Fruit fly (Drosophila melanogaster) whole organism, embryonic: ENCODE results near the gene Ube3a.

Source experiments
- CG1024 ChIP-seq: fragments of 200-800 bp; sonication (Bioruptor generic); IDR thresholded peaks from 2 replicates; pipeline ENCODE4 v1.3.6; 2022; ENCODE audit warnings: missing biosample characterization, missing genetic modification characterization
- CG10366 ChIP-seq: fragments of 200-800 bp; sonication (Bioruptor generic); IDR thresholded peaks from 2 replicates; pipeline ENCODE4 v1.3.6; 2022; ENCODE audit warnings: missing biosample characterization, missing genetic modification characterization
- CG14441 ChIP-seq: fragments of 200-800 bp; sonication (Bioruptor generic); IDR thresholded peaks from 2 replicates; pipeline ENCODE4 v1.3.6; 2022; ENCODE audit warnings: missing biosample characterization, missing genetic modification characterization
- CG15601 ChIP-seq: fragments of 200-800 bp; sonication (Bioruptor generic); optimal IDR thresholded peaks from 3 replicates; lab custom pipeline; 2019; ENCODE audit warnings: missing biosample characterization, mild to moderate bottlenecking, missing genetic modification characterization, moderate library complexity
- CG16779 ChIP-seq: fragments of 200-800 bp; sonication (Bioruptor generic); IDR thresholded peaks from 2 replicates; pipeline ENCODE4 v1.3.6; 2022; ENCODE audit warnings: missing biosample characterization, missing genetic modification characterization
- CG18262 ChIP-seq: fragments of 200-800 bp; optimal IDR thresholded peaks from 3 replicates; lab custom pipeline; 2019; ENCODE audit warnings: missing biosample characterization, mild to moderate bottlenecking, missing genetic modification characterization, moderate library complexity
- CG2199 ChIP-seq: fragments of 200-800 bp; sonication (Bioruptor generic); IDR thresholded peaks from 3 replicates; pipeline ENCODE4 v1.3.6; 2022; ENCODE audit warnings: missing biosample characterization, missing genetic modification characterization
- CG3065 ChIP-seq: fragments of 200-800 bp; sonication (Bioruptor generic); optimal IDR thresholded peaks from 2 replicates; lab custom pipeline; 2016; ENCODE audit warnings: missing biosample characterization, missing genetic modification characterization
- CG3995 ChIP-seq: fragments of 200-800 bp; sonication (Bioruptor generic); optimal IDR thresholded peaks from 3 replicates; lab custom pipeline; 2016; ENCODE audit warnings: missing biosample characterization, missing genetic modification characterization
- CG4328 ChIP-seq: fragments of 200-800 bp; sonication (Bioruptor generic); optimal IDR thresholded peaks from 3 replicates; lab custom pipeline; 2017; ENCODE audit warnings: missing biosample characterization, missing genetic modification reagents, missing genetic modification characterization
- CG4360 ChIP-seq: fragments of 200-800 bp; sonication (Bioruptor generic); IDR thresholded peaks from 2 replicates; pipeline ENCODE4 v1.3.6; 2022; ENCODE audit warnings: missing biosample characterization, missing genetic modification characterization
- D19A ChIP-seq: fragments of 200-800 bp; optimal IDR thresholded peaks from 3 replicates; lab custom pipeline; 2019; ENCODE audit warnings: missing biosample characterization, mild to moderate bottlenecking, missing genetic modification characterization, moderate library complexity
- D19B ChIP-seq: fragments of 200-800 bp; sonication (Bioruptor generic); optimal IDR thresholded peaks from 2 replicates; lab custom pipeline; 2017; ENCODE audit warnings: missing biosample characterization, mild to moderate bottlenecking, missing genetic modification characterization
- Dref ChIP-seq: fragments of 200-800 bp; sonication (Bioruptor generic); IDR thresholded peaks from 2 replicates; pipeline ENCODE4 v1.3.6; 2022; ENCODE audit warnings: missing biosample characterization, missing genetic modification characterization
- E2f2 ChIP-seq: fragments of 200-800 bp; sonication (Bioruptor generic); IDR thresholded peaks from 2 replicates; pipeline ENCODE4 v1.3.6; 2022; ENCODE audit warnings: missing biosample characterization, missing genetic modification characterization
- ERR ChIP-seq: fragments of 200-800 bp; sonication (Bioruptor generic); optimal IDR thresholded peaks from 2 replicates; lab custom pipeline; 2016; ENCODE audit warnings: missing biosample characterization, missing genetic modification characterization
- Fer3 ChIP-seq: fragments of 200-800 bp; sonication (Bioruptor generic); optimal IDR thresholded peaks from 2 replicates; lab custom pipeline; 2018; ENCODE audit warnings: missing biosample characterization, mild to moderate bottlenecking, missing genetic modification characterization, moderate library complexity
- Lim3 ChIP-seq: fragments of 200-800 bp; sonication (Bioruptor generic); IDR thresholded peaks from 2 replicates; pipeline ENCODE4 v1.3.6; 2022; ENCODE audit warnings: missing biosample characterization, missing genetic modification characterization
- Med ChIP-seq: fragments of 200-800 bp; sonication (Bioruptor generic); peaks from one replicate; lab custom pipeline; 2016; ENCODE audit warnings: missing biosample characterization, missing genetic modification characterization, mild to moderate bottlenecking, inconsistent platforms, moderate library complexity
- Opbp ChIP-seq: fragments of 200-800 bp; sonication (Bioruptor generic); IDR thresholded peaks from 3 replicates; pipeline ENCODE4 v1.3.6; 2022; ENCODE audit warnings: missing biosample characterization, missing genetic modification characterization; ENCODE audit not compliant: partially characterized antibody
- Sox100B ChIP-seq: fragments of 200-800 bp; sonication (Bioruptor generic); optimal IDR thresholded peaks from 3 replicates; lab custom pipeline; 2018; ENCODE audit warnings: missing biosample characterization, mild to moderate bottlenecking, missing genetic modification characterization
- ato ChIP-seq: fragments of 200-800 bp; sonication (Bioruptor generic); IDR thresholded peaks from 2 replicates; pipeline ENCODE4 v1.3.6; 2022; ENCODE audit warnings: missing biosample characterization, missing genetic modification characterization; ENCODE audit not compliant: partially characterized antibody
- cg ChIP-seq: fragments of 200-800 bp; sonication (Bioruptor generic); optimal IDR thresholded peaks from 3 replicates; lab custom pipeline; 2019; ENCODE audit warnings: missing biosample characterization, mild to moderate bottlenecking, missing genetic modification characterization, moderate library complexity
- chm ChIP-seq: fragments of 200-800 bp; sonication (Bioruptor generic); IDR thresholded peaks from 2 replicates; pipeline ENCODE4 v1.3.6; 2022; ENCODE audit warnings: missing biosample characterization, missing genetic modification characterization
- dysf ChIP-seq: fragments of 200-800 bp; sonication (Bioruptor generic); IDR thresholded peaks from 3 replicates; pipeline ENCODE4 v1.3.6; 2022; ENCODE audit warnings: missing biosample characterization, missing genetic modification characterization
- eve ChIP-seq, 2 experiments: fragments of >200 bp; optimal IDR thresholded peaks; 2 replicates each; lab custom pipeline; 2017; ENCODE audit warnings: missing biosample characterization in 2 of 2, missing genetic modification characterization in 2 of 2
- ewg ChIP-seq: fragments of 200-800 bp; sonication (Bioruptor generic); optimal IDR thresholded peaks from 3 replicates; lab custom pipeline; 2017; ENCODE audit warnings: mild to moderate bottlenecking, missing biosample characterization, missing genetic modification reagents, missing genetic modification characterization
- grau ChIP-seq: fragments of 200-800 bp; optimal IDR thresholded peaks from 3 replicates; lab custom pipeline; 2019; ENCODE audit warnings: missing biosample characterization, mild to moderate bottlenecking, missing genetic modification characterization, moderate library complexity
- jing ChIP-seq: fragments of 200-800 bp; sonication (Bioruptor generic); optimal IDR thresholded peaks from 2 replicates; lab custom pipeline; 2018; ENCODE audit warnings: missing biosample characterization, mild to moderate bottlenecking, missing genetic modification characterization
- p53 ChIP-seq: fragments of 200-800 bp; sonication (Bioruptor generic); optimal IDR thresholded peaks from 2 replicates; lab custom pipeline; 2016; ENCODE audit warnings: missing biosample characterization, missing genetic modification characterization
- run ChIP-seq: fragments of 200-800 bp; sonication (Bioruptor generic); optimal IDR thresholded peaks from 3 replicates; lab custom pipeline; 2018; ENCODE audit warnings: missing biosample characterization, mild to moderate bottlenecking, missing genetic modification characterization
- schlank ChIP-seq: fragments of 200-800 bp; sonication (Bioruptor generic); optimal IDR thresholded peaks from 2 replicates; lab custom pipeline; 2018; ENCODE audit warnings: missing biosample characterization, mild to moderate bottlenecking, missing genetic modification characterization
- sim ChIP-seq: fragments of 200-800 bp; sonication (Bioruptor generic); IDR thresholded peaks from 2 replicates; pipeline ENCODE4 v1.3.6; 2022; ENCODE audit warnings: missing biosample characterization, missing genetic modification characterization
- slbo ChIP-seq: fragments of 200-800 bp; sonication (Bioruptor generic); IDR thresholded peaks from 2 replicates; pipeline ENCODE4 v1.3.6; 2022; ENCODE audit warnings: missing biosample characterization, missing genetic modification characterization
- slou ChIP-seq: fragments of 200-800 bp; sonication (Bioruptor generic); optimal IDR thresholded peaks from 3 replicates; lab custom pipeline; 2016; ENCODE audit warnings: missing biosample characterization, missing genetic modification characterization
- sqz ChIP-seq: fragments of 200-800 bp; sonication (Bioruptor generic); optimal IDR thresholded peaks from 3 replicates; lab custom pipeline; 2018; ENCODE audit warnings: missing biosample characterization, mild to moderate bottlenecking, missing genetic modification characterization
- tio ChIP-seq: fragments of 200-800 bp; sonication (Bioruptor generic); optimal IDR thresholded peaks from 2 replicates; lab custom pipeline; 2017; ENCODE audit warnings: missing biosample characterization, missing genetic modification characterization, inconsistent platforms
- vnd ChIP-seq: fragments of 200-800 bp; sonication (Bioruptor generic); IDR thresholded peaks from 3 replicates; pipeline ENCODE4 v1.3.6; 2022; ENCODE audit warnings: missing biosample characterization, missing genetic modification characterization; ENCODE audit not compliant: partially characterized antibody
- zen2 ChIP-seq: fragments of 200-800 bp; sonication (Bioruptor generic); IDR thresholded peaks from 3 replicates; pipeline ENCODE4 v1.3.6; 2022; ENCODE audit warnings: missing biosample characterization, missing genetic modification characterization; ENCODE audit not compliant: partially characterized antibody
- zfh1 ChIP-seq: fragments of 200-800 bp; sonication (Bioruptor generic); IDR thresholded peaks from 3 replicates; pipeline ENCODE4 v1.3.6; 2022; ENCODE audit warnings: missing biosample characterization, missing genetic modification characterization

The Ube3a gene

dm6 chr3L:11254470-11255185, 44.2 kb upstream of the Ube3a start:
- TF ChIP-seq ato (GFP tag; lab: Robert Waterston, UW) (no peak), eve (GFP tag; optimal IDR thresholded peaks at IDR 0.05; lab: Kevin White, UChicago) (peak in 1 of 2 experiments; percentile 63), slbo (GFP tag; lab: Robert Waterston, UW) (no peak), CG4328 (no peak), CG18262 (tag; lab: Kevin White, UChicago) (no peak), p53 (GFP tag; lab: Kevin White, UChicago) (peak; percentile 21), zfh1 (GFP tag; lab: Robert Waterston, UW) (0 out of 3 replicates have a peak, but pooled peaks have one; percentile 25), chm (GFP tag; lab: Robert Waterston, UW) (peak; percentile 62), sqz (GFP tag; lab: Kevin White, UChicago) (no peak), dysf (GFP tag; lab: Robert Waterston, UW) (no peak), tio (GFP tag; lab: Kevin White, UChicago) (no peak), cg (GFP tag; lab: Kevin White, UChicago) (peak; percentile 83), ewg (GFP tag; lab: Kevin White, UChicago) (no peak), Fer3 (no peak), CG16779 (GFP tag; lab: Robert Waterston, UW) (no peak), vnd (GFP tag; lab: Robert Waterston, UW) (no peak), slou (GFP tag; lab: Kevin White, UChicago) (no peak), sim (GFP tag; lab: Robert Waterston, UW) (no peak), E2f2 (no peak), D19A (tag; lab: Kevin White, UChicago) (no peak), Opbp (GFP tag; lab: Robert Waterston, UW) (no peak), CG3065 (GFP tag; lab: Kevin White, UChicago) (peak; percentile 71), zen2 (no peak), Med (GFP tag; lab: Kevin White, UChicago) (peak; percentile 11), CG14441 (no peak), CG1024 (GFP tag; lab: Robert Waterston, UW) (no peak), CG10366 (no peak), grau (tag; lab: Kevin White, UChicago) (no peak), schlank (tag; lab: Kevin White, UChicago) (no peak), Lim3 (GFP tag; lab: Robert Waterston, UW) (no peak), CG3995 (GFP tag; lab: Kevin White, UChicago) (no peak), run (no peak), CG15601 (tag; lab: Kevin White, UChicago) (no peak), Dref (GFP tag; lab: Robert Waterston, UW) (no peak), CG4360 (peak; percentile 29; the same call in 1 of the 2 replicates), ERR (GFP tag; lab: Kevin White, UChicago) (no peak), CG2199 (GFP tag; lab: Robert Waterston, UW) (0 out of 3 replicates have a peak, but pooled peaks have one; percentile 28), Sox100B (no peak), D19B (GFP tag; lab: Kevin White, UChicago) (no peak), jing (GFP tag; lab: Kevin White, UChicago) (no peak)
